Worm (Caenorhabditis elegans): ENCODE results near the gene col-108.

DNA sequence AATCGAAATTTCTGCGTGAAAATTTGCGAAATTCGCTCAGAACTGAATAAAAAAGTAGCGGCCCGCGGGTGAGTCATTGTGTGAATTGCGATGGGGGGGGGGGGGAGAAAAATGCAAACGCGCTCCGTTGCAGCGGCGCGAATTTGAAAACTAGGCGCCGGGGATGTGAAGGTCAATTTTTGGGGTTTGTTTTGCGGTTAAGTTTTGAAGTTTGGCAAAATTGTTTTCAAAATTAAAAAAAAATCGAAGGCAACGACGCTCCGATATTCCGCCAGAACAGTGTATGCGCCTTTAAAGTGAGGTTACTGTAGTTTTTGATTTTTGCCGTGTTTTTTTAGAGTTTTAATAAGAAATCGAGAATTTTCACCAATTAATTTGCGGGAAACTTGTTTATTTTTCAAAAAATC lies 30.1 kb upstream of the col-108 start:
- TF ChIP-seq nhr-6 (tag; optimal IDR thresholded peaks at IDR 0.05) = peak; percentile 14
- no peak for TF ChIP-seq madf-5 (GFP tag; IDR thresholded peaks at IDR 0.05)
- peak; percentile 47 for TF ChIP-seq mep-1 (tag; optimal IDR thresholded peaks at IDR 0.05)
- TF ChIP-seq snpc-4 (tag; optimal IDR thresholded peaks at IDR 0.05) = no peak
- TF ChIP-seq rbr-2 (tag; optimal IDR thresholded peaks at IDR 0.05) = peak; percentile 30
- no peak for TF ChIP-seq nhr-48 (tag; optimal IDR thresholded peaks at IDR 0.05)
- TF ChIP-seq egl-43 (GFP tag; IDR thresholded peaks at IDR 0.05) = 0 out of 2 replicates have a peak, but pooled peaks have one; percentile 39
- TF ChIP-seq fkh-10 (GFP tag; optimal IDR thresholded peaks at IDR 0.05) = no peak
- TF ChIP-seq gei-8 (GFP tag; optimal IDR thresholded peaks at IDR 0.05) = no peak

Measured in whole organism, L4 larva.